Worm (Caenorhabditis elegans) whole organism, L2 larva: Measurements from ENCODE around the gene C13G3.1.

Source experiments
- F13H6.1 ChIP-seq: sonication (generic microtip); optimal IDR thresholded peaks from 2 replicates; lab custom pipeline; 2016; ENCODE audit warnings: missing genetic modification characterization, missing compliant biosample characterization
- Y55F3AM.14 ChIP-seq: fragments of 200-800 bp; sonication (Bioruptor generic); optimal IDR thresholded peaks from 2 replicates; lab custom pipeline; 2018; ENCODE audit warnings: mild to moderate bottlenecking, missing genetic modification characterization, missing compliant biosample characterization
- aly-2 ChIP-seq: fragments of 150-350 bp; optimal IDR thresholded peaks from 2 replicates; lab custom pipeline; 2014; ENCODE audit warnings: missing biosample characterization, missing genetic modification characterization
- ama-1 ChIP-seq: fragments of 150-350 bp; optimal IDR thresholded peaks from 2 replicates; lab custom pipeline; 2018; ENCODE audit warnings: inconsistent platforms
- blmp-1 ChIP-seq: sonication (generic microtip); optimal IDR thresholded peaks from 2 replicates; lab custom pipeline; 2017; ENCODE audit warnings: missing genetic modification characterization, mild to moderate bottlenecking, missing compliant biosample characterization, antibody characterized with exemption, moderate library complexity; ENCODE audit not compliant: insufficient read depth
- elt-3 ChIP-seq: sonication (generic microtip); optimal IDR thresholded peaks from 2 replicates; lab custom pipeline; 2017; ENCODE audit warnings: missing biosample characterization, missing genetic modification characterization
- fos-1 ChIP-seq: fragments of 150-350 bp; optimal IDR thresholded peaks from 2 replicates; lab custom pipeline; 2014; ENCODE audit warnings: missing biosample characterization, missing genetic modification characterization
- lsy-2 ChIP-seq, 2 experiments: fragments of 150-350 bp in 1 of 2; sonication (generic microtip) in 1 of 2; optimal IDR thresholded peaks; 2 replicates each; lab custom pipeline; 2014 to 2017; ENCODE audit warnings: missing biosample characterization in 2 of 2, missing genetic modification characterization in 2 of 2
- nhr-237 ChIP-seq: fragments of 150-350 bp; optimal IDR thresholded peaks from 2 replicates; lab custom pipeline; 2014; ENCODE audit warnings: missing biosample characterization, missing genetic modification characterization

DNA sequence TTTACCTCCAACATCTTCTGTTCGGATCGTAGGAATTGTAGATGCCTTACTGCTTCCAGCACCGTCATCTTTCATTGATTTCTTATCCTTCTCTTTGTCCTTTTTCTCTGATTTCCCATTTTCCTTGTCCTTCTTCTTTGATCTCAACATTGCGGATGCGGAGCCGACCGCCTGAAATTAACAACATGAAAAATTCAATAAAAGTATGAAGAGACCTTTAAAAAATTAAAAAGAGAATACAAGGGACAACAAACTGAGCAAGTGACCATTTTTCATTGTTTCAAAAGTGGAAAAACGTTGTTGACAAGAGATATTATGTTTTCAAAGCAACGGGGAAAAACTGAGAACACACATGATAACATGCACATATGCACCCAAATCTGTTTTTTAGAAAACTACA lies 18.4 kb upstream of the C13G3.1 start:
- TF ChIP-seq blmp-1 (tag; lab: Kevin White, UChicago): no peak
- TF ChIP-seq Y55F3AM.14 (GFP tag; lab: Kevin White, UChicago): no peak
- no peak for TF ChIP-seq lsy-2 (tag; optimal IDR thresholded peaks at IDR 0.05; lab: Kevin White, UChicago)
- no peak for TF ChIP-seq ama-1 (lab: Kevin White, UChicago)
- no peak for TF ChIP-seq F13H6.1 (tag; lab: Kevin White, UChicago)
- TF ChIP-seq fos-1: no peak
- no peak for TF ChIP-seq elt-3 (tag; lab: Kevin White, UChicago)
- no peak for TF ChIP-seq aly-2 (tag; lab: Kevin White, UChicago)
- no peak for TF ChIP-seq nhr-237 (tag; lab: Kevin White, UChicago)
